Fruit fly (Drosophila melanogaster) whole organism, adult: ENCODE data around the gene CG10874.

Experiments used
- CG11617 ChIP-seq: fragments of 200-800 bp; sonication (Bioruptor generic); optimal IDR thresholded peaks from 2 replicates; lab custom pipeline; 2017; ENCODE audit warnings: mild to moderate bottlenecking, missing biosample characterization, missing genetic modification reagents, missing genetic modification characterization
- CG12768 ChIP-seq: fragments of 200-800 bp; sonication (Bioruptor generic); optimal IDR thresholded peaks from 2 replicates; lab custom pipeline; 2017; ENCODE audit warnings: missing biosample characterization, missing genetic modification characterization, mild to moderate bottlenecking, moderate library complexity, missing genetic modification reagents
- CG14711 ChIP-seq: fragments of 200-800 bp; sonication (Bioruptor generic); optimal IDR thresholded peaks from 2 replicates; lab custom pipeline; 2018; ENCODE audit warnings: missing biosample characterization, mild to moderate bottlenecking, missing genetic modification characterization, moderate library complexity
- CG1620 ChIP-seq: fragments of 200-800 bp; sonication (Bioruptor generic); optimal IDR thresholded peaks from 2 replicates; lab custom pipeline; 2016; ENCODE audit warnings: missing biosample characterization, missing genetic modification characterization
- CG33017 ChIP-seq: fragments of 200-800 bp; sonication (Bioruptor generic); optimal IDR thresholded peaks from 2 replicates; lab custom pipeline; 2018; ENCODE audit warnings: missing biosample characterization, mild to moderate bottlenecking, missing genetic modification characterization, moderate library complexity
- CG5204 ChIP-seq: fragments of 200-800 bp; sonication (Bioruptor generic); optimal IDR thresholded peaks from 2 replicates; lab custom pipeline; 2016; ENCODE audit warnings: missing biosample characterization, missing genetic modification characterization
- CG7045 ChIP-seq: fragments of 200-800 bp; sonication (Bioruptor generic); optimal IDR thresholded peaks from 2 replicates; lab custom pipeline; 2017; ENCODE audit warnings: missing biosample characterization, mild to moderate bottlenecking, missing genetic modification characterization
- CG7101 ChIP-seq: fragments of 200-800 bp; sonication (Bioruptor generic); optimal IDR thresholded peaks from 2 replicates; lab custom pipeline; 2018; ENCODE audit warnings: missing biosample characterization, mild to moderate bottlenecking, missing genetic modification characterization, moderate library complexity
- Clk ChIP-seq: fragments of 200-800 bp; sonication (Bioruptor generic); optimal IDR thresholded peaks from 2 replicates; lab custom pipeline; 2017; ENCODE audit warnings: missing biosample characterization, missing genetic modification characterization
- Crg-1 ChIP-seq: fragments of 200-800 bp; sonication (Bioruptor generic); optimal IDR thresholded peaks from 2 replicates; lab custom pipeline; 2016; ENCODE audit warnings: missing biosample characterization, missing genetic modification characterization
- Hr96 ChIP-seq: fragments of 200-800 bp; sonication (Bioruptor generic); optimal IDR thresholded peaks from 2 replicates; lab custom pipeline; 2016; ENCODE audit warnings: missing biosample characterization, missing genetic modification characterization
- Mnt ChIP-seq: fragments of 200-800 bp; sonication (Bioruptor generic); optimal IDR thresholded peaks from 2 replicates; lab custom pipeline; 2016; ENCODE audit warnings: missing biosample characterization, mild to moderate bottlenecking, missing genetic modification characterization
- bab1 ChIP-seq: fragments of 200-800 bp; sonication (Bioruptor generic); optimal IDR thresholded peaks from 3 replicates; lab custom pipeline; 2019; ENCODE audit warnings: missing biosample characterization, mild to moderate bottlenecking, missing genetic modification characterization, moderate library complexity
- cic ChIP-seq: fragments of 200-800 bp; sonication (Bioruptor generic); optimal IDR thresholded peaks from 2 replicates; lab custom pipeline; 2017; ENCODE audit warnings: missing biosample characterization, mild to moderate bottlenecking, missing genetic modification characterization, moderate library complexity
- cnc ChIP-seq, 2 experiments: fragments of >200 bp; optimal IDR thresholded peaks; 2 replicates each; lab custom pipeline; 2017
- kay ChIP-seq: fragments of 200-800 bp; sonication (Bioruptor generic); peaks from one replicate; lab custom pipeline; 2016; ENCODE audit warnings: missing biosample characterization, missing genetic modification characterization, borderline replicate concordance
- ovo ChIP-seq: fragments of 200-800 bp; sonication (Bioruptor generic); optimal IDR thresholded peaks from 2 replicates; lab custom pipeline; 2016; ENCODE audit warnings: missing biosample characterization, missing genetic modification characterization
- pad ChIP-seq: fragments of 200-800 bp; sonication (Bioruptor generic); optimal IDR thresholded peaks from 3 replicates; lab custom pipeline; 2017; ENCODE audit warnings: missing biosample characterization, missing genetic modification characterization, mild to moderate bottlenecking, moderate library complexity, missing genetic modification reagents
- tj ChIP-seq: fragments of 200-800 bp; sonication (Bioruptor generic); optimal IDR thresholded peaks from 3 replicates; lab custom pipeline; 2017; ENCODE audit warnings: missing biosample characterization, mild to moderate bottlenecking, missing genetic modification characterization, moderate library complexity
- toe ChIP-seq: fragments of 200-800 bp; sonication (Bioruptor generic); optimal IDR thresholded peaks from 2 replicates; lab custom pipeline; 2016; ENCODE audit warnings: missing biosample characterization, missing genetic modification characterization

CG10874 gene

dm6 chr2L:2198119-2198494, 5.9 kb upstream of the CG10874 start:
- TF ChIP-seq CG33017 (tag; lab: Kevin White, UChicago), result no peak
- TF ChIP-seq ovo (GFP tag; lab: Kevin White, UChicago), result no peak
- TF ChIP-seq CG12768 (GFP tag; lab: Kevin White, UChicago), result no peak
- no peak for TF ChIP-seq CG11617
- no peak for TF ChIP-seq bab1 (GFP tag; lab: Kevin White, UChicago)
- TF ChIP-seq CG5204, result no peak
- no peak for TF ChIP-seq Hr96 (GFP tag; lab: Kevin White, UChicago)
- no peak for TF ChIP-seq CG7045 (GFP tag; lab: Kevin White, UChicago)
- no peak for TF ChIP-seq CG1620
- TF ChIP-seq toe (GFP tag; lab: Kevin White, UChicago), result no peak
- TF ChIP-seq CG14711 (tag; lab: Kevin White, UChicago), result no peak
- TF ChIP-seq tj (GFP tag; lab: Kevin White, UChicago), result no peak
- no peak for TF ChIP-seq Clk (GFP tag; lab: Kevin White, UChicago)
- no peak for TF ChIP-seq cic

DNA sequence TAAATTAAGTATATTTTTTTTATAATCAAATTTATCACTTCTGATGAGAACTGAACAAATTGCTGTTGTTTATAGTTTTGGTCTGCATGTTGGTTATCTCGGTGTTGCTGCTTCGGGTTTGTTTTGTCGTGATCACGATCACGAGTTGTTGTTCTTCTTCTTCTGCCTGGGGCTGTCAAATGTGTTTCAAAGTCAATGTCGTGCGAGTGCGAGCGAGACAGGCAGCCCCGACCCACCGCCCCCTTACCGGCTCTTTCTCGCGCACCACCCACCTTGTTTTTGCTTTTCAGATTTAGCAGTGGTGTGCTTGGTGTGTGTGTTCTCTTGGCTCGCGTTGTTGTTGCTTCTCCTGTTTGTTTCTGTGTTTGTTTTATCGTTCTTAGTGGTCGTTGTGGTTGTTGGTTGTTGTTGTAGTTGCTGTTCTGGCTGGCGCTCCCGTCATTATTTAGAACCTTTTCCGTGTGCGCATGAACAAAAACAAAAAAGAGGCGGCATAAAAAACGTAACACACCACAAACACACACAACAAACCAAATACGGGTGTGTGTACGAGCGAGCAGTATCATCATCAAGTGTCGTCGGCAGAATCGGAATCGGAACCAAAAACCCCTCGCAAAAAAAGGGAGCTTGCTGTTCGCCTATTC, 5.4 kb upstream of the CG10874 start, which contains the start of gene COX7AL2:
Gene COX7AL2 (minus strand): TSS at position 438 of the 644 bp plus-strand sequence.
- TF ChIP-seq CG14711 (tag; lab: Kevin White, UChicago) (no peak), ovo (GFP tag; lab: Kevin White, UChicago) (no peak), CG12768 (GFP tag; lab: Kevin White, UChicago) (peak; percentile 38), Crg-1 (GFP tag; lab: Kevin White, UChicago) (no peak), Clk (GFP tag; lab: Kevin White, UChicago) (no peak), Mnt (GFP tag; lab: Kevin White, UChicago) (no peak), bab1 (GFP tag; lab: Kevin White, UChicago) (no peak), cic (peak; percentile 21), CG1620 (no peak), cnc (optimal IDR thresholded peaks at IDR 0.05; lab: Kevin White, UChicago) (peak; percentile 25 to 34), CG7045 (GFP tag; lab: Kevin White, UChicago) (no peak), Hr96 (GFP tag; lab: Kevin White, UChicago) (no peak), kay (GFP tag; lab: Kevin White, UChicago) (peak; percentile 90), CG7101 (tag; lab: Kevin White, UChicago) (no peak), pad (GFP tag; lab: Kevin White, UChicago) (no peak), CG5204 (no peak)

DNA sequence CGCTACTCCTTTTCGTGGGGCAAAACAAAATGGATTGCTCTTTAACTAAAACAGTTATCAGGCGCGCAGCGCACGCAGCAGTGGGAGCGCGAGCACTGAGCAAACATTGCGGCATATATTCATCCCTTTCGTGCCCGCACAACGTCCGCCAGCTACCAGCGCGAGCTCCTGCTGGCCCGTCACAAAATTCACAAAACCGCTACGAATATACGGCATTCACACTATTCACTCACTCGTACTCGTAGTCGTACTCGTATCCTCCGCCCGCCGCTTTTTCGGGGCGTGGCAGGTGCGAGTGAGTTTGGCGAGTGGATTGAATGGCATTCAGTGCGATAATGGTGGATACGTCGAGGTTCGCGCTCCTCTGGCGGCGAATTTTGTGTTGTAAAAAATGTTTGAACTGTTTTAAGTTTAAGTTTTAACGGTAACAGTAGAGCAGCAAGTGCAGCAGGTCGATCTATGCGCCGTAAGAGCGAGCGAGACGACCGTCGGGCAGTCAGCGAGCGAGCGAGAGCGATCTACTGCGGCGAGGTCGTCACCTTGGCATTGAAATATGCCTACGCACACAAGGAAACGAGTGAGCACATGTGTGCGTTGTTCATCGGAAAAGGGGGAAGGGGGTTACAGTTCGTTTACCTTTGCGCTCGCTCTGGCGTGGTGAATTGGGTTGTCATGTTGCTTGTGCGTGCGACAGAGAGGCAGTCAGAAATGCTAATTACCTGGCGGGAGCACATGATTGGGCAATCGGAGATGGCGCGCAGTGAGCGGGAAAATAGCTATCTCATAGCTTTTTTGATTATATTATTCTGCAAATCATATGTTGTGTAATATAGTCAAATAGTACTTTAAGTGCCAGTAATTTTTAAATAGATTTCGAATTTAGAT, 4.6 kb upstream of the CG10874 start:
- peak; percentile 45 for TF ChIP-seq CG33017 (tag; lab: Kevin White, UChicago)
- TF ChIP-seq CG11617, result peak; percentile 53
- TF ChIP-seq pad (GFP tag; lab: Kevin White, UChicago), result peak; percentile 97
- peak; percentile 32 for TF ChIP-seq CG14711 (tag; lab: Kevin White, UChicago)
- TF ChIP-seq kay (GFP tag; lab: Kevin White, UChicago), result peak; percentile 67
- TF ChIP-seq Mnt (GFP tag; lab: Kevin White, UChicago), result peak; percentile 99
- TF ChIP-seq Crg-1 (GFP tag; lab: Kevin White, UChicago), result peak; percentile 44
- peak; percentile 37 for TF ChIP-seq bab1 (GFP tag; lab: Kevin White, UChicago)
- peak; percentile 94 for TF ChIP-seq ovo (GFP tag; lab: Kevin White, UChicago)
- TF ChIP-seq CG1620, result peak; percentile 17
- TF ChIP-seq cic, result peak; percentile 99
- no peak for TF ChIP-seq Clk (GFP tag; lab: Kevin White, UChicago)
- peak; percentile 98 for TF ChIP-seq tj (GFP tag; lab: Kevin White, UChicago)
- peak; percentile 44 for TF ChIP-seq CG7101 (tag; lab: Kevin White, UChicago)
- peak; percentile 44 for TF ChIP-seq toe (GFP tag; lab: Kevin White, UChicago)
- no peak for TF ChIP-seq CG7045 (GFP tag; lab: Kevin White, UChicago)
- TF ChIP-seq Hr96 (GFP tag; lab: Kevin White, UChicago), result peak; percentile 49
- TF ChIP-seq cnc (optimal IDR thresholded peaks at IDR 0.05; lab: Kevin White, UChicago), result peak; percentile 28 to 68
- TF ChIP-seq CG12768 (GFP tag; lab: Kevin White, UChicago), result peak; percentile 74
- TF ChIP-seq CG5204, result peak; percentile 35

- no peak for TF ChIP-seq cic
- peak; percentile 89 for TF ChIP-seq pad (GFP tag; lab: Kevin White, UChicago)
These were observed 3.1 kb upstream of the CG10874 start for dm6 chr2L:2195328-2195727.

DNA sequence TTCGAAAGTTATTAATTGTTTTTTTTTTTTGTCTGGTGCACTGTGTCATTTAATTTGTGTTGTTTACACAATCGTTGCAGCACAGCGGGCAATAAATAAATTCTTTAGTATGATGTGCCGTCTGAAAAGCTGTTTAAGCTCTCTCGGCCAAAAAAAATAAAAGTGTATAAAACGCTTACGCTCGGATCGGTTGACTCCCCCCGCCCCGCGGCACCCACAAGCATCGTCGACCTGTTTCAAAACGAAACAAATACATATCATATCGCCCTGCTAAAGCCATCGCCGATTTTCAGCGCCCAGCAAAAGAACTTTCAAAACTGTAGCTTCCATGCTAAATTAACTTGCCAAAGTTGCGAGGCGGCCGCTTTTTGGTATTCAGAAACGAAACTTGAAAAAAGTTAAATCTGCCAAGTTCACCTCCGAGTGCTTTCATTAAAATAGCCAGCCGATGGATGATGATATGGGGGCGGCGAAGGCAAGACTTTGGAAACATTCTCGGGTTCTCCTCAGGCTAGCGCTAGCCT, 2.2 kb upstream of the CG10874 start:
- TF ChIP-seq tj (GFP tag; lab: Kevin White, UChicago) (peak; percentile 38), CG11617 (no peak)

- TF ChIP-seq Crg-1 (GFP tag; lab: Kevin White, UChicago) (peak; percentile 52), tj (GFP tag; lab: Kevin White, UChicago) (peak; percentile 92), CG5204 (no peak), CG7045 (GFP tag; lab: Kevin White, UChicago) (peak; percentile 29), CG14711 (tag; lab: Kevin White, UChicago) (peak; percentile 92), Clk (GFP tag; lab: Kevin White, UChicago) (peak; percentile 3), CG33017 (tag; lab: Kevin White, UChicago) (peak; percentile 16), Hr96 (GFP tag; lab: Kevin White, UChicago) (peak; percentile 83), ovo (GFP tag; lab: Kevin White, UChicago) (peak; percentile 82), CG12768 (GFP tag; lab: Kevin White, UChicago) (peak; percentile 47), Mnt (GFP tag; lab: Kevin White, UChicago) (peak; percentile 99), CG7101 (tag; lab: Kevin White, UChicago) (peak; percentile 39), CG1620 (peak; percentile 76), toe (GFP tag; lab: Kevin White, UChicago) (peak; percentile 54), bab1 (GFP tag; lab: Kevin White, UChicago) (peak; percentile 85), cic (peak; percentile 95), CG11617 (peak; percentile 43), pad (GFP tag; lab: Kevin White, UChicago) (peak; percentile 86), cnc (optimal IDR thresholded peaks at IDR 0.05; lab: Kevin White, UChicago) (no peak), kay (GFP tag; lab: Kevin White, UChicago) (no peak)
These were observed 1.2 kb upstream of the CG10874 start for dm6 chr2L:2193357-2193780.
